Fruit fly (Drosophila melanogaster): ENCODE measurements around the gene Mst84Dc.
A peak's percentile ranks its signal among the peaks of the same experiment; 100 is the strongest.

Mst84Dc gene

DNA sequence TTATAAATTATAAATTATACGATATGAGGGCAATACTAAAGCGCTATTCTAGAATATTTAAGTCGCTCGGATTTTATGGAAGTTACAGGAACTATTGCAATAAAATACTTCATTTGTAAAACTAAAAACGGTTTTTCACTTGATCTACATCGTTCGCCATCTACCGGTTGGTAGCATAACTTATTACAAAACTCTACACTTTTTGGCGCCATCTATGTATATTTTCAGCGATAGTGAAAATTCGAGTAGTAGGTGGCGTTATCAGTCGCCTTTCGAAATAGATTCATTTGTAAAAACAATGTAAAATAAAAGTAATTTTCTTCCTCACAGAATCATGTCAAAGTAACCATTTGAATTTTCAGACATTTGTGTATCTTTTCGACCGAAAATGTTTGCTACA lies 18.0 kb downstream of the Mst84Dc start, which contains the start of gene nxf4 (continued):
- TF ChIP-seq Trl (optimal IDR thresholded peaks at IDR 0.05) (no peak), Trl (GFP tag; optimal IDR thresholded peaks at IDR 0.05) (peak; percentile 87), CG34422 (GFP tag; IDR thresholded peaks at IDR 0.05) (peak; percentile 68), Abd-B (GFP tag; optimal IDR thresholded peaks at IDR 0.05) (peak; percentile 70), slp2 (GFP tag; optimal IDR thresholded peaks at IDR 0.05) (peak; percentile 71), MESR4 (GFP tag; optimal IDR thresholded peaks at IDR 0.05) (no peak), Hey (tag; optimal IDR thresholded peaks at IDR 0.05) (no peak), CG30431 (GFP tag; optimal IDR thresholded peaks at IDR 0.05) (peak; percentile 69), kah (GFP tag; optimal IDR thresholded peaks at IDR 0.05) (no peak), Gug (GFP tag; IDR thresholded peaks at IDR 0.05) (peak; percentile 52; the same call in 1 of the 4 replicates), chinmo (GFP tag; IDR thresholded peaks at IDR 0.05; ENCODE audit: partially characterized antibody) (no peak), CG6765 (GFP tag; optimal IDR thresholded peaks at IDR 0.05) (no peak), CG15011 (GFP tag; optimal IDR thresholded peaks at IDR 0.05) (no peak), Lhr (GFP tag; optimal IDR thresholded peaks at IDR 0.05) (peak; percentile 86), CG6254 (GFP tag; optimal IDR thresholded peaks at IDR 0.05) (no peak), CG14965 (GFP tag; optimal IDR thresholded peaks at IDR 0.05; ENCODE audit: borderline replicate concordance) (peak; percentile 100), CG10209 (GFP tag; optimal IDR thresholded peaks at IDR 0.05) (peak; percentile 64), dan (GFP tag; IDR thresholded peaks at IDR 0.05) (no peak), Ets65A (GFP tag) (peak; percentile 99), CG11560 (tag; IDR thresholded peaks at IDR 0.05) (peak; percentile 27; the same call in 1 of the 3 replicates), CG32767 (GFP tag; IDR thresholded peaks at IDR 0.05) (no peak), CG13287 (GFP tag; IDR thresholded peaks at IDR 0.05; ENCODE audit: partially characterized antibody) (peak; percentile 33; the same call in 1 of the 2 replicates), nom (GFP tag; optimal IDR thresholded peaks at IDR 0.05) (no peak), CG10267 (tag; optimal IDR thresholded peaks at IDR 0.05) (peak; percentile 62), CG11504 (tag; optimal IDR thresholded peaks at IDR 0.05) (peak; percentile 68), CG17568 (GFP tag; optimal IDR thresholded peaks at IDR 0.05) (no peak), nerfin-2 (GFP tag; IDR thresholded peaks at IDR 0.05; ENCODE audit: partially characterized antibody) (no peak), Adf1 (GFP tag; IDR thresholded peaks at IDR 0.05) (no peak), dpn (GFP tag; optimal IDR thresholded peaks at IDR 0.05) (peak; percentile 81 to 86), CG14014 (GFP tag; IDR thresholded peaks at IDR 0.05) (peak; percentile 62; the same call in 1 of the 2 replicates), grau (tag; optimal IDR thresholded peaks at IDR 0.05) (no peak), CG17802 (tag; optimal IDR thresholded peaks at IDR 0.05) (peak; percentile 73), CG13424 (tag; optimal IDR thresholded peaks at IDR 0.05) (peak; percentile 79), CG17359 (tag; optimal IDR thresholded peaks at IDR 0.05) (peak; percentile 60), twi (tag; optimal IDR thresholded peaks at IDR 0.05) (no peak), lmd (GFP tag; IDR thresholded peaks at IDR 0.05) (peak; percentile 81), E2f1 (GFP tag; IDR thresholded peaks at IDR 0.05) (peak; percentile 12; the same call in 1 of the 2 replicates), Blimp-1 (GFP tag; optimal IDR thresholded peaks at IDR 0.05) (peak; percentile 55), CG6854 (GFP tag; optimal IDR thresholded peaks at IDR 0.05) (no peak), CG4404 (GFP tag; IDR thresholded peaks at IDR 0.05) (peak; percentile 43; the same call in 1 of the 2 replicates), Xbp1 (GFP tag; optimal IDR thresholded peaks at IDR 0.05) (peak; percentile 92), nmo (GFP tag; optimal IDR thresholded peaks at IDR 0.05) (peak; percentile 76), zfh2 (GFP tag; optimal IDR thresholded peaks at IDR 0.05) (peak; percentile 34), Oaz (GFP tag; IDR thresholded peaks at IDR 0.05) (peak; percentile 35; the same call in 1 of the 2 replicates), Hsf (GFP tag; optimal IDR thresholded peaks at IDR 0.05) (peak; percentile 86), pb (GFP tag; optimal IDR thresholded peaks at IDR 0.05) (peak; percentile 60), CG18262 (tag; optimal IDR thresholded peaks at IDR 0.05) (no peak), Doc2 (GFP tag; IDR thresholded peaks at IDR 0.05) (no peak; the same call in 1 of the 2 replicates), gsb-n (tag; optimal IDR thresholded peaks at IDR 0.05) (peak; percentile 1), HmgZ (tag; optimal IDR thresholded peaks at IDR 0.05) (peak; percentile 71)

All from whole organism, embryonic.